Worm (Caenorhabditis elegans): ENCODE results near the gene srh-201.

srh-201 gene

DNA sequence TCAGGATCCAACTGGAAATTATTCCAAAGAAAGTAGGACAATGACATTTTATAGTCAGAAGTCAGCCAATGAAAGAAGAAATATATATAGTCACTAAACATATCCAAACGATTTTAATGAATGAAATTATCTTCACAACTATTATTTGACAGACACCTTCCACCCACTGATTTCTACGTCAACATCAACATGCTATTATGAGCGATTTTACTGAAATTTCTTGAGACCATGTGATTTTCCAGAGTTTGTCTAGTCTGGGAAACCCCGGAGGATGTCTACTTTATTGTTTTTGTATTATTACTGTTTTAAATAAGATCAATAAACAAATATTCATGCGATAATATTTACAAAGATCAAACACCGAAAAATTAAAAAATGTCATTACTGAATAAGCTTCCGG is 1.9 kb upstream of the srh-201 start, which contains the start of gene srt-18:
TSS of gene srt-18 (minus strand) at position 101 of the 400 bp plus-strand sequence.
- no peak for TF ChIP-seq nhr-129 (tag; optimal IDR thresholded peaks at IDR 0.05)
- TF ChIP-seq nhr-6 (tag; optimal IDR thresholded peaks at IDR 0.05): no peak
- TF ChIP-seq nhr-25 (tag; optimal IDR thresholded peaks at IDR 0.05): no peak
- no peak for TF ChIP-seq nhr-11 (tag; optimal IDR thresholded peaks at IDR 0.05)
- no peak for TF ChIP-seq C34F6.9 (tag; optimal IDR thresholded peaks at IDR 0.05)
- no peak for TF ChIP-seq ZK546.5 (tag; optimal IDR thresholded peaks at IDR 0.05)
- TF ChIP-seq sem-4 (tag; optimal IDR thresholded peaks at IDR 0.05): no peak
- TF ChIP-seq mdl-1 (tag; optimal IDR thresholded peaks at IDR 0.05): no peak

- TF ChIP-seq nhr-6 (tag; optimal IDR thresholded peaks at IDR 0.05): no peak
- TF ChIP-seq lin-11 (tag; optimal IDR thresholded peaks at IDR 0.05): no peak
- no peak for TF ChIP-seq snpc-4 (tag; optimal IDR thresholded peaks at IDR 0.05)
- no peak for TF ChIP-seq F13H6.1 (tag; optimal IDR thresholded peaks at IDR 0.05)
Observed at ce11 chrV:9009175-9009574, 4.5 kb downstream of the srh-201 start, which contains the start of gene srx-2. Gene srx-2, plus strand, starts transcription at chrV:9009475.

DNA sequence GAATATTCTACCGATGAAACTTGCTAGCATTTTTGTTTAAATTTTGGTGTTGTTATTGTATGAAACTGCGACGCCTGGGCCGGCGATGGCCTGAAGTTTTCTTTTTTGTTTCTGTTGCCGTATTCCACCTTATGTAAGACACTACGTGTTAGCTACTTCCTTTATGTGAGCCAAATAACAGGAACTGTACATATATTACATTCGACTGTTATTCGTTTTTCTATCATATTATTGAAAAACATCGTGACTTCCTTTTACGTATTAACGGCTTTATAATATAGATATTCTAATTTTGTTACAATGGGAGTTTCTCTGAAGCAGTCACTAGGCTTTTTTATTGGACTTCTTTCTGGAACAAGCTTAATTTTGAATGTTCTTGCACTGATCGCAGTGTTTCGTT is 8.4 kb downstream of the srh-201 start, which contains the start of gene srx-3:
TSS of gene srx-3 (plus strand) at position 301 of the 400 bp plus-strand sequence.
- TF ChIP-seq skn-1 (tag; optimal IDR thresholded peaks at IDR 0.05) (no peak), mab-5 (tag; optimal IDR thresholded peaks at IDR 0.05) (no peak), mdl-1 (tag; optimal IDR thresholded peaks at IDR 0.05) (no peak), aly-2 (tag; optimal IDR thresholded peaks at IDR 0.05) (no peak), ama-1 (optimal IDR thresholded peaks at IDR 0.05) (no peak), gmeb-1 (tag; optimal IDR thresholded peaks at IDR 0.05) (no peak), sma-9 (GFP tag; optimal IDR thresholded peaks at IDR 0.05) (no peak), sma-9 (tag; optimal IDR thresholded peaks at IDR 0.05) (no peak), F13H6.1 (tag; optimal IDR thresholded peaks at IDR 0.05) (no peak), lsy-2 (tag; optimal IDR thresholded peaks at IDR 0.05) (no peak), sem-4 (tag; optimal IDR thresholded peaks at IDR 0.05) (no peak), dmd-4 (tag; optimal IDR thresholded peaks at IDR 0.05) (no peak), sma-3 (GFP tag; optimal IDR thresholded peaks at IDR 0.05) (no peak), ceh-82 (tag; optimal IDR thresholded peaks at IDR 0.05) (no peak), nhr-25 (tag; optimal IDR thresholded peaks at IDR 0.05) (no peak), ztf-1 (GFP tag; conservative IDR thresholded peaks at IDR 0.05) (no peak), unc-39 (tag; optimal IDR thresholded peaks at IDR 0.05) (no peak)

- TF ChIP-seq elt-3 (tag; optimal IDR thresholded peaks at IDR 0.05) (no peak), sma-9 (GFP tag; optimal IDR thresholded peaks at IDR 0.05) (no peak), sma-9 (tag; optimal IDR thresholded peaks at IDR 0.05) (no peak), ztf-4 (tag; optimal IDR thresholded peaks at IDR 0.05) (no peak), C34F6.9 (tag; optimal IDR thresholded peaks at IDR 0.05) (no peak), aly-2 (tag; optimal IDR thresholded peaks at IDR 0.05) (no peak), nhr-11 (tag; optimal IDR thresholded peaks at IDR 0.05) (no peak), mdl-1 (tag; optimal IDR thresholded peaks at IDR 0.05) (no peak), sma-3 (GFP tag; optimal IDR thresholded peaks at IDR 0.05) (no peak), blmp-1 (tag; optimal IDR thresholded peaks at IDR 0.05; ENCODE audit: insufficient read depth) (no peak), unc-62 (GFP tag; optimal IDR thresholded peaks at IDR 0.05) (no peak), nhr-21 (tag; optimal IDR thresholded peaks at IDR 0.05) (no peak), crh-2 (tag; optimal IDR thresholded peaks at IDR 0.05) (no peak)
Observed at ce11 chrV:9003291-9003690, 10.4 kb downstream of the srh-201 start, which contains the start of gene srx-1. Gene srx-1, plus strand, starts transcription at chrV:9003672.

DNA sequence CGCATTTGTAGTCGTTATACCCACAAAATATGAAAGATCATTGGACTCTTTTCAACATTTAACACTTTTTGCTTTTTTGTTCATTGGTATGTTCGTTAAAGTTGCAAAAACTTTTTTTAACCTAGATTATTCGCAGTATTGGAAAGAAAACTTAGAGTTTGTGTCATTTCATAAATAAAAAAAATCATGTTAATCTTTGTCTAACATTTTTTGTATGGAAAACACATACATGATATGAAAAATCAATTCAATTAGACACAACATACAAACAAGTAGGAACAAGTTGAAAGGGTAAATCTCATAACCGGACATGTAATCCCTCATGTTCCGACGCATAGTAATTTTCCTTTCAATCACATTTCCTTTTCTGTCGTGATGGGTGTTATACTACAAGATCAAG is 12.5 kb downstream of the srh-201 start, which contains the start of gene F59E11.2:
TSS of gene F59E11.2 (plus strand) at position 301 of the 400 bp plus-strand sequence.
- no peak for TF ChIP-seq egl-27 (tag; optimal IDR thresholded peaks at IDR 0.05)
- TF ChIP-seq nhr-12 (tag; optimal IDR thresholded peaks at IDR 0.05): no peak
- TF ChIP-seq dmd-4 (tag; optimal IDR thresholded peaks at IDR 0.05): no peak
- no peak for TF ChIP-seq blmp-1 (tag; optimal IDR thresholded peaks at IDR 0.05; ENCODE audit: insufficient read depth)
- no peak for TF ChIP-seq lsy-2 (tag; optimal IDR thresholded peaks at IDR 0.05)
- TF ChIP-seq aly-2 (tag; optimal IDR thresholded peaks at IDR 0.05): no peak
- TF ChIP-seq ztf-11 (tag; optimal IDR thresholded peaks at IDR 0.05): no peak
- no peak for TF ChIP-seq zag-1 (tag; optimal IDR thresholded peaks at IDR 0.05)
- TF ChIP-seq ceh-82 (tag; optimal IDR thresholded peaks at IDR 0.05): no peak
- TF ChIP-seq lin-39 (tag; optimal IDR thresholded peaks at IDR 0.05): no peak
- no peak for TF ChIP-seq gmeb-1 (tag; optimal IDR thresholded peaks at IDR 0.05)
